Fruit fly (Drosophila melanogaster) whole organism, wandering third instar larva: ENCODE data around the gene CkIIbeta.

Experiments
- Abd-B ChIP-seq: fragments of >200 bp; optimal IDR thresholded peaks from 2 replicates; lab custom pipeline; 2017; ENCODE audit warnings: missing biosample characterization, missing genetic modification characterization
- CG32264 ChIP-seq: fragments of 200-800 bp; sonication (Bioruptor generic); optimal IDR thresholded peaks from 2 replicates; lab custom pipeline; 2016; ENCODE audit warnings: missing biosample characterization, missing genetic modification characterization
- CG9705 ChIP-seq: fragments of 200-800 bp; sonication (Bioruptor generic); optimal IDR thresholded peaks from 2 replicates; lab custom pipeline; 2018; ENCODE audit warnings: missing biosample characterization, mild to moderate bottlenecking, missing genetic modification characterization
- CrebA ChIP-seq: fragments of 200-800 bp; sonication (Bioruptor generic); optimal IDR thresholded peaks from 2 replicates; lab custom pipeline; 2016; ENCODE audit warnings: missing biosample characterization, mild to moderate bottlenecking, missing genetic modification characterization, borderline replicate concordance
- Dfd ChIP-seq: fragments of >200 bp; optimal IDR thresholded peaks from 2 replicates; lab custom pipeline; 2017; ENCODE audit warnings: missing biosample characterization, missing genetic modification characterization
- Dif ChIP-seq: fragments of 200-275, 200-300 bp; sonication (Bioruptor generic); optimal IDR thresholded peaks from 2 replicates; lab custom pipeline; 2018; ENCODE audit warnings: missing biosample characterization, missing genetic modification characterization; ENCODE audit not compliant: partially characterized antibody
- GATAd ChIP-seq: sonication (Bioruptor generic); optimal IDR thresholded peaks from 2 replicates; lab custom pipeline; 2016; ENCODE audit warnings: missing biosample characterization, missing genetic modification characterization
- HLH106 ChIP-seq: fragments of 200-800 bp; optimal IDR thresholded peaks from 3 replicates; lab custom pipeline; 2019; ENCODE audit warnings: missing biosample characterization, mild to moderate bottlenecking, missing genetic modification characterization, moderate library complexity
- Hnf4 ChIP-seq: fragments of 200-800 bp; sonication (Bioruptor generic); optimal IDR thresholded peaks from 2 replicates; lab custom pipeline; 2016; ENCODE audit warnings: missing biosample characterization, mild to moderate bottlenecking, missing genetic modification characterization
- Hr78 ChIP-seq: fragments of >200 bp; optimal IDR thresholded peaks from 2 replicates; lab custom pipeline; 2017; ENCODE audit warnings: missing biosample characterization, missing genetic modification characterization
- Hr83 ChIP-seq: fragments of 200-300 bp; sonication (Bioruptor generic); optimal IDR thresholded peaks from 2 replicates; lab custom pipeline; 2016; ENCODE audit warnings: missing biosample characterization, mild to moderate bottlenecking, missing genetic modification characterization, moderate library complexity; ENCODE audit not compliant: poor library complexity, severe bottlenecking
- Jra ChIP-seq: sonication (Bioruptor generic); optimal IDR thresholded peaks from 2 replicates; lab custom pipeline; 2016; ENCODE audit warnings: missing biosample characterization, missing genetic modification characterization
- Mio ChIP-seq: sonication (Bioruptor generic); optimal IDR thresholded peaks from 2 replicates; lab custom pipeline; 2016; ENCODE audit warnings: missing biosample characterization, missing genetic modification characterization
- Myc ChIP-seq: fragments of >200 bp; optimal IDR thresholded peaks from 2 replicates; lab custom pipeline; 2017
- N ChIP-seq: fragments of >200 bp; optimal IDR thresholded peaks from 2 replicates; lab custom pipeline; 2018; ENCODE audit warnings: missing biosample characterization, missing external identifiers, missing genetic modification characterization
- OdsH ChIP-seq: fragments of 200-800 bp; sonication (Bioruptor generic); optimal IDR thresholded peaks from 2 replicates; lab custom pipeline; 2016; ENCODE audit warnings: missing biosample characterization, mild to moderate bottlenecking, missing genetic modification characterization
- Rel ChIP-seq, 2 experiments: fragments of 200-800 bp; sonication (Bioruptor generic) in 1 of 2; optimal IDR thresholded peaks; 2 replicates in 1 of 2; 3 replicates in 1 of 2; lab custom pipeline; 2016 to 2019; ENCODE audit warnings: mild to moderate bottlenecking in 2 of 2, missing biosample characterization in 2 of 2, missing genetic modification characterization in 2 of 2, moderate library complexity in 1 of 2
- Sp1 ChIP-seq: fragments of 200-800 bp; sonication (Bioruptor generic); optimal IDR thresholded peaks from 3 replicates; lab custom pipeline; 2019; ENCODE audit warnings: missing biosample characterization, mild to moderate bottlenecking, missing genetic modification characterization, moderate library complexity
- br ChIP-seq: fragments of 200-800 bp; sonication (Bioruptor generic); optimal IDR thresholded peaks from 2 replicates; lab custom pipeline; 2016; ENCODE audit warnings: missing biosample characterization, missing genetic modification characterization
- brk ChIP-seq: fragments of 200-800 bp; sonication (Bioruptor generic); optimal IDR thresholded peaks from 2 replicates; lab custom pipeline; 2016; ENCODE audit warnings: missing biosample characterization, mild to moderate bottlenecking, missing genetic modification characterization
- dl ChIP-seq, 2 experiments: fragments of 175-275, 200-275 bp in 1 of 2; fragments of 200-275 bp in 1 of 2; sonication (Bioruptor generic); optimal IDR thresholded peaks; lab custom pipeline; 2018; ENCODE audit warnings: mild to moderate bottlenecking in 2 of 2, missing biosample characterization in 2 of 2, missing genetic modification characterization in 2 of 2, moderate library complexity in 2 of 2; ENCODE audit not compliant: partially characterized antibody in 2 of 2, insufficient read depth in 1 of 2
- dsf ChIP-seq: sonication (Bioruptor generic); optimal IDR thresholded peaks from 2 replicates; lab custom pipeline; 2016; ENCODE audit warnings: missing biosample characterization, missing genetic modification characterization, borderline replicate concordance
- ey ChIP-seq: fragments of 200-800 bp; sonication (Bioruptor generic); optimal IDR thresholded peaks from 2 replicates; lab custom pipeline; 2016; ENCODE audit warnings: missing biosample characterization, missing genetic modification characterization
- foxo ChIP-seq, 2 experiments: fragments of 200-800 bp; sonication (Bioruptor generic); optimal IDR thresholded peaks; 2 replicates in 1 of 2; 3 replicates in 1 of 2; lab custom pipeline; 2016 to 2017; ENCODE audit warnings: missing biosample characterization in 2 of 2, missing genetic modification characterization in 2 of 2
- fru ChIP-seq: fragments of 200-800 bp; sonication (Bioruptor generic); optimal IDR thresholded peaks from 3 replicates; lab custom pipeline; 2016; ENCODE audit warnings: missing biosample characterization, mild to moderate bottlenecking, missing genetic modification characterization
- jim ChIP-seq: fragments of 175-275, 200-325 bp; sonication (Bioruptor generic); optimal IDR thresholded peaks from 2 replicates; lab custom pipeline; 2016; ENCODE audit warnings: missing biosample characterization, mild to moderate bottlenecking, missing genetic modification characterization
- pan ChIP-seq: fragments of >200 bp; optimal IDR thresholded peaks from 2 replicates; lab custom pipeline; 2017
- psq ChIP-seq: fragments of 200-800 bp; sonication (Bioruptor generic); optimal IDR thresholded peaks from 3 replicates; lab custom pipeline; 2017; ENCODE audit warnings: missing biosample characterization, mild to moderate bottlenecking, missing genetic modification characterization, moderate library complexity
- rgr ChIP-seq: fragments of 200-800 bp; sonication (Bioruptor generic); optimal IDR thresholded peaks from 3 replicates; lab custom pipeline; 2016; ENCODE audit warnings: missing biosample characterization, mild to moderate bottlenecking, missing genetic modification characterization
- sage ChIP-seq: fragments of 200-800 bp; sonication (Bioruptor generic); optimal IDR thresholded peaks from 2 replicates; lab custom pipeline; 2016; ENCODE audit warnings: missing biosample characterization, mild to moderate bottlenecking, missing genetic modification characterization
- sv ChIP-seq: fragments of 200-800 bp; sonication (Bioruptor generic); optimal IDR thresholded peaks from 3 replicates; lab custom pipeline; 2016; ENCODE audit warnings: missing biosample characterization, missing genetic modification characterization
- tai ChIP-seq: sonication (Bioruptor generic); optimal IDR thresholded peaks from 2 replicates; lab custom pipeline; 2016; ENCODE audit warnings: missing biosample characterization, missing genetic modification characterization
- woc ChIP-seq: sonication (Bioruptor generic); optimal IDR thresholded peaks from 2 replicates; lab custom pipeline; 2016; ENCODE audit warnings: missing biosample characterization, mild to moderate bottlenecking, missing genetic modification characterization

The CkIIbeta gene

DNA sequence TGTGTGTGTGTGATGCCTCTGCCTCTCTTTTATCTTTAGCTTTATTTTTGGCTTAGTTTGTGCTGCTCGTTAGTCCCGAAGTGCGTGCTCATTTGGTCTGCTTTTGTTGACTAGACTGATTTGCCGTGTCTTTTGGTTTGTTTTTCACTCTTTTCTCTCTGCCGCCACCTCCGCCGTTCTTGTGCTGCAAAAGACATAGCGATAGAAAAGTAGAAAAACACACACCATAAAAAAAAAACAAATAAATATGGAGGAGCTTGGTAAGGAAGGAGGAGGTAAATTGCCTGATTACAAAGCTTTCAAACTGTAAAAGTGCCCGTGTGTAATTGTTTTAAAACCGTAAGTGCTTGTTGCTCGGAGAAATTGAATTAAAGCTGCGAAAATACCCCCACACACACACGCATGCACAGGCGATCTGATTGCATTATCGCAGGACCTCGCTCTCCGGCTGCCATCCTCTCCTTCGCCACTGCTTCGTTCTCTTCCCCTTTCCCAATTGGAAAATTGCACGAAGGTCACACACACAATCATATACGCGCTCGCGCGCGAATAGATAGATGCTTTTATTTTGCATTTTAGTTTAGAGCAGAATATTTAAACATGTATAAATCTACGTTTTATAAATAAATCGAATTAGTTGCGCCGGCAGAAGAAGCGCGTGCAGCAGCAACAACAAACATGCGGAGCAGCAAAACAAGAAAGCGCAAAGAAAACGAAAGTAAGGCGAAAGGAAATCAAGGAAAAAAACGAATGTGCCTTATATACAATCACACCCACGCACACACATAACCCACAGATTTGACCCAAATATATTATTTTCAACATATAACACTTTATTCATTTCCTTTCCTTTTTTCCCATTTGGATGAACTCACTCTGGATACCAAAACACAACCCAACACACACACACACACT, 23.3 kb downstream of the CkIIbeta start:
- TF ChIP-seq ey (GFP tag; lab: Kevin White, UChicago) (no peak), Hr83 (GFP tag; lab: Kevin White, UChicago) (no peak), Jra (GFP tag; lab: Kevin White, UChicago) (no peak), psq (peak; percentile 3), GATAd (GFP tag; lab: Kevin White, UChicago) (no peak), Dfd (GFP tag; lab: Kevin White, UChicago) (peak; percentile 24), fru (no peak), Hr78 (no peak), woc (GFP tag; lab: Kevin White, UChicago) (no peak), Myc (lab: Kevin White, UChicago) (peak; percentile 3)
- TF ChIP-seq, all 38 proteins: peak for 3

DNA sequence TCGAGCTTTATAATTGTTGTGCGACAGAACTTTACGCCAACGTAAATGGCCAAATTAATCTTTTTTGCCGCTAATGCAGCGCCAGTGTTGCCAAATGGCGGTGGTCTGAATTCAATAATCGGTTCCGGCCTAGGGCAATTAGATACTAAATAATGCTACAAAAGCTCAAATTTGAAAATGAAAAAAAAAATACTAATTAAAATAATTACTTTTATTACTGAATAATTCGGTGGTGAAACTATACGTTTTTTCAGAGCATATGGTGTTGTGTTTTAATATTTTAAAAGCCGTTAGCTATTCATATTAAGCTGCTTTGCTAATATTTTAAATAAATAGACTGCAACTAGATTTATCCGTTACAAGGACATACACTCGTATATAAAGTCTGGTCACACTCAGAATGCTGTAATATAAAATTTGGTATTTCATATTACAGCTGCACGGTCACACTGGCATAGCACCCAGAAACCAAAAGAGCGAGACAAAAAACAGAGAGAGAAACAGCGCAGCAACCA, 24.2 kb downstream of the CkIIbeta start, which contains the start of the genes CG1578 and rudhira:
Gene CG1578, minus strand, starts transcription at position 118 of the 515 bp plus-strand sequence.
Gene rudhira, plus strand, starts transcription at position 465 of the 515 bp plus-strand sequence.
- TF ChIP-seq sage (GFP tag; lab: Kevin White, UChicago) (no peak), HLH106 (tag; lab: Kevin White, UChicago) (peak; percentile 11), fru (peak; percentile 24)
- TF ChIP-seq, all 38 proteins: peak for 2

DNA sequence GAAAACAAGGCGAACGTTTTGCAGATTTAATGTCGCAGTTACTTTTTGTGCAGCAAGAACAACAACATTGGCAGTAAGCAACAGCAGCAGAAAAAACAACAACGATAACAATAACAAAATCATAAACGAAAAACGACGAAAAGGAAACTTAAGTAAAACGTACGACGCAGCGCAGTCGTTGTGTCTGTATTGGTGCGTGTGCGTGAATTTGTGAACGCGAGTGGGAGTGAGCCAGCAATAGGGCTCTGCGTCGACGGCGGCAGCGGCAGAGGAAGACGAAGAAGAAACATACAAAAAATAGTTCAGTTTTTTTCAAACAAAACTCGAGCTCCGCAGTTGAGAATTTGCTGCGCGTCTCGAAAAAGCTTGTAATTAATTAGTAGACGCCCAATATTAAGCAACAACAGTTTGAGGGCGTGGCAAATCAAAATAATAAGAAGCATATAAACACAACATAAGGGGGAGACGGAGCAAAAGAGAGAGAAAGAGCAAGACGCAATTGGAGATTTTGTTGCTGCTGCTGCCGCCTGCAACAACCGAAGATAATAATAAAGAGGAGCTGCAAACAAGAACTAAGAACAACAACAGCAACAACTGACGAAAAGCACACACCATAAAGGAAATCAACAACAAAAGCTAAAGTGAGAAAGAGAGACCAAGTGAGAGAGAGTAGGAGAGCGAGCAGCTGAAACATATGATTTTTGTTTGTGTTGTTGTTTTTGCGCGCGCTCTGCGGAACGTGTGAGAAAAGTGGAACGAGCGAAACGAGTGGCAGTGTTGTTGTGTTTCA, 25.0 kb downstream of the CkIIbeta start:
- TF ChIP-seq psq: peak; percentile 89
- TF ChIP-seq Dif (GFP tag; lab: Kevin White, UChicago): peak; percentile 64
- TF ChIP-seq GATAd (GFP tag; lab: Kevin White, UChicago): no peak
- peak; percentile 38 for TF ChIP-seq Rel (GFP tag; optimal IDR thresholded peaks at IDR 0.05; lab: Kevin White, UChicago)
- no peak for TF ChIP-seq Rel (tag; optimal IDR thresholded peaks at IDR 0.05; lab: Kevin White, UChicago)
- TF ChIP-seq CrebA (GFP tag; lab: Kevin White, UChicago): no peak
- no peak for TF ChIP-seq Mio (GFP tag; lab: Kevin White, UChicago)
- no peak for TF ChIP-seq Hnf4 (GFP tag; lab: Kevin White, UChicago)
- TF ChIP-seq dl (GFP tag; optimal IDR thresholded peaks at IDR 0.05; lab: Kevin White, UChicago; ENCODE audit: insufficient read depth in 1 of 2, partially characterized antibody in 2 of 2): peak; percentile 44 to 64
- no peak for TF ChIP-seq CG9705 (GFP tag; lab: Kevin White, UChicago)
- no peak for TF ChIP-seq jim (GFP tag; lab: Kevin White, UChicago)

DNA sequence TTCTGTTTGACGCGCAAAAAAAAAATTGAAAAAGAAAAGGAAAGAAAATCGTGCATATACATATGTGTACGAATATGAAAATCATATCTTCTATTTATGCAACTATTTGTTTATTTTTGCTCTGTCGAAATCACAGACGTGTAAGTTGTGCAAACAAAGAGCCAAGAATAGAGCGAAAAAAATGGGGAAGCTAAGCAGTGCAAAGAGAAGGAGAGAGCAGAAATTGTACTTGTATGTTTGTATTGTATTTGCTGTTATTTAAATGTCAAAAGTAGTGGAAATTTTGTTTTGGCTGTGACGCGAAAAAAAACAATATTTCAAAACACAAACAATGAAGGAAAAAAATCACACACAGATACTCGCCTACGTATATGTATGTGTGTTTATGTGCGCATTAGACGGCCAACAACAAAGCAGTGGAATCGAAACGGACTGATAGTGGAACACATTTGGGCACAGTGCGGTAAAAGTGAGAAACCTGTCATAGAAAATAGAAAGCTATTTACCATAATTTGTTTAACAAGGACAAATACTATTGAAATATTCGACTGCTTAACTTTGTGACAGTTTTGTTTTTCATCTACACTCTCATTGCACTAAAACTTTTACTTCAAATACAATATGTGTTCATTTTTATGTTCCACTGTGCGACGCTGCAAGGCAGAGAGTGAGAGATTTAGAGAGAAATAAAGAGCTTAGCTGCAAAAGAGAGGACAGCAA, 25.9 kb downstream of the CkIIbeta start:
- TF ChIP-seq jim (GFP tag; lab: Kevin White, UChicago): no peak
- TF ChIP-seq psq: peak; percentile 92
- TF ChIP-seq GATAd (GFP tag; lab: Kevin White, UChicago): peak; percentile 27
- TF ChIP-seq woc (GFP tag; lab: Kevin White, UChicago): peak; percentile 93
- peak; percentile 92 for TF ChIP-seq Hnf4 (GFP tag; lab: Kevin White, UChicago)
- peak; percentile 93 for TF ChIP-seq sv
- TF ChIP-seq ey (GFP tag; lab: Kevin White, UChicago): peak; percentile 96
- TF ChIP-seq Rel (GFP tag; optimal IDR thresholded peaks at IDR 0.05; lab: Kevin White, UChicago): peak; percentile 85
- TF ChIP-seq Rel (tag; optimal IDR thresholded peaks at IDR 0.05; lab: Kevin White, UChicago): peak; percentile 63
- peak; percentile 57 for TF ChIP-seq Mio (GFP tag; lab: Kevin White, UChicago)
- TF ChIP-seq OdsH (GFP tag; lab: Kevin White, UChicago): peak; percentile 93
- TF ChIP-seq pan (lab: Kevin White, UChicago): no peak
- TF ChIP-seq CrebA (GFP tag; lab: Kevin White, UChicago): peak; percentile 78
- no peak for TF ChIP-seq Dif (GFP tag; lab: Kevin White, UChicago)
- peak; percentile 89 for TF ChIP-seq brk (GFP tag; lab: Kevin White, UChicago)
- no peak for TF ChIP-seq Hr78
- TF ChIP-seq Abd-B (GFP tag; lab: Kevin White, UChicago): no peak
- TF ChIP-seq br (GFP tag; lab: Kevin White, UChicago): peak; percentile 92
- TF ChIP-seq foxo (GFP tag; optimal IDR thresholded peaks at IDR 0.05; lab: Kevin White, UChicago): peak; percentile 75 to 96
- TF ChIP-seq Myc (lab: Kevin White, UChicago): no peak
- TF ChIP-seq Sp1: peak; percentile 91
- no peak for TF ChIP-seq Dfd (GFP tag; lab: Kevin White, UChicago)
- TF ChIP-seq HLH106 (tag; lab: Kevin White, UChicago): peak; percentile 89
- TF ChIP-seq dsf (GFP tag; lab: Kevin White, UChicago): peak; percentile 42
- TF ChIP-seq CG9705 (GFP tag; lab: Kevin White, UChicago): peak; percentile 72
- peak; percentile 97 for TF ChIP-seq rgr (GFP tag; lab: Kevin White, UChicago)
- peak; percentile 96 for TF ChIP-seq fru
- TF ChIP-seq tai (GFP tag; lab: Kevin White, UChicago): peak; percentile 81
- no peak for TF ChIP-seq dl (GFP tag; optimal IDR thresholded peaks at IDR 0.05; lab: Kevin White, UChicago; ENCODE audit: insufficient read depth in 1 of 2, partially characterized antibody in 2 of 2)
- no peak for TF ChIP-seq Hr83 (GFP tag; lab: Kevin White, UChicago)
- TF ChIP-seq CG32264 (GFP tag; lab: Kevin White, UChicago): peak; percentile 83
- no peak for TF ChIP-seq N
- peak; percentile 67 for TF ChIP-seq Jra (GFP tag; lab: Kevin White, UChicago)
- TF ChIP-seq sage (GFP tag; lab: Kevin White, UChicago): peak; percentile 80
